Worm (Caenorhabditis elegans): ENCODE data around the gene scly-1.

scly-1 gene

ce11 chrII:6245199-6245702 lies 35.7 kb downstream of the scly-1 start, which contains the start of gene blos-4:
TSS of gene blos-4 (plus strand) at chrII:6245249.
- TF ChIP-seq ceh-6 (GFP tag; optimal IDR thresholded peaks at IDR 0.05) (no peak), fkh-10 (GFP tag; optimal IDR thresholded peaks at IDR 0.05) (no peak), pha-4 (tag; optimal IDR thresholded peaks at IDR 0.05) (no peak), T23F11.4 (GFP tag; optimal IDR thresholded peaks at IDR 0.05) (no peak), ceh-31 (tag; optimal IDR thresholded peaks at IDR 0.05) (no peak), fkh-6 (tag; optimal IDR thresholded peaks at IDR 0.05) (no peak), dve-1 (tag; optimal IDR thresholded peaks at IDR 0.05) (no peak), ceh-19 (GFP tag; optimal IDR thresholded peaks at IDR 0.05) (no peak), ets-4 (tag; optimal IDR thresholded peaks at IDR 0.05) (no peak), syd-9 (tag; optimal IDR thresholded peaks at IDR 0.05) (no peak), hlh-13 (GFP tag; optimal IDR thresholded peaks at IDR 0.05) (no peak), ceh-9 (tag; optimal IDR thresholded peaks at IDR 0.05) (no peak), C08G9.2 (tag; optimal IDR thresholded peaks at IDR 0.05) (no peak), unc-86 (tag; optimal IDR thresholded peaks at IDR 0.05) (no peak), pat-9 (tag; optimal IDR thresholded peaks at IDR 0.05) (no peak), elt-2 (tag; optimal IDR thresholded peaks at IDR 0.05) (no peak), ttx-3 (tag; optimal IDR thresholded peaks at IDR 0.05) (no peak), ceh-14 (tag; optimal IDR thresholded peaks at IDR 0.05) (no peak), pros-1 (tag; optimal IDR thresholded peaks at IDR 0.05) (no peak), ceh-24 (tag; optimal IDR thresholded peaks at IDR 0.05) (no peak)

ce11 chrII:6244171-6244570 lies 36.7 kb downstream of the scly-1 start, which contains the start of gene tat-4:
TSS of gene tat-4 (minus strand) at chrII:6244287.
- TF ChIP-seq ceh-45 (GFP tag; IDR thresholded peaks at IDR 0.05) (no peak), hlh-30 (tag; optimal IDR thresholded peaks at IDR 0.05; ENCODE audit: insufficient read depth) (no peak), ahr-1 (tag; optimal IDR thresholded peaks at IDR 0.05) (no peak), ceh-19 (GFP tag; optimal IDR thresholded peaks at IDR 0.05) (no peak), T23F11.4 (GFP tag; optimal IDR thresholded peaks at IDR 0.05) (no peak), hlh-13 (GFP tag; optimal IDR thresholded peaks at IDR 0.05) (no peak), ceh-22 (tag; optimal IDR thresholded peaks at IDR 0.05) (no peak), gmeb-2 (tag; optimal IDR thresholded peaks at IDR 0.05) (no peak), ceh-6 (GFP tag; optimal IDR thresholded peaks at IDR 0.05) (no peak), ceh-30 (tag; optimal IDR thresholded peaks at IDR 0.05) (no peak), unc-86 (tag; optimal IDR thresholded peaks at IDR 0.05) (no peak), ceh-2 (tag; optimal IDR thresholded peaks at IDR 0.05) (no peak), C38D4.7 (GFP tag; optimal IDR thresholded peaks at IDR 0.05) (no peak), hlh-6 (tag; optimal IDR thresholded peaks at IDR 0.05) (no peak), ceh-24 (tag; optimal IDR thresholded peaks at IDR 0.05) (no peak), dve-1 (tag; optimal IDR thresholded peaks at IDR 0.05) (no peak), fax-1 (tag; optimal IDR thresholded peaks at IDR 0.05) (no peak), nfya-1 (tag; optimal IDR thresholded peaks at IDR 0.05) (no peak)

DNA sequence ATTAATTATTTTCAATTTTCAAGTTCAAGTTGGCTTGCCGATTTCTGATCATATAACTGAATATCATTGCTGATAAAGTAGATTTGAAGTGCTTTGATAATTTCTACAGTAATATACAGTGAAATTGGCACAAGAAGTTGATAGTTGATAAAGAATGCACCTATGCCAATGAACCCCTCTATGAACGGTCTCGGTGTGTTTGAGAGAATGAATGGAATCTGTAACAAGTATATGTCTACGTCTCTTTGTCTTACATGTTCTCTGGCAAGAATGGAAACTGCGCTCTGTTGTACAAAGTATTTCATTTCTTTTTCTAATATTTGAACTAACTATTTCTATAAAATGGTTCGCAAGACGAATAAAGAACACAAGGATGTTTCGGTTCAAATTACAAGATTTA lies 39.1 kb downstream of the scly-1 start, which contains the start of gene T24H7.8:
Gene T24H7.8, plus strand, starts transcription at position 301 of the 400 bp plus-strand sequence.
- no peak for TF ChIP-seq unc-42 (tag; optimal IDR thresholded peaks at IDR 0.05)
- TF ChIP-seq unc-3 (GFP tag; conservative IDR thresholded peaks at IDR 0.05): no peak
- TF ChIP-seq unc-3 (tag; optimal IDR thresholded peaks at IDR 0.05): no peak
- no peak for TF ChIP-seq ama-1 (optimal IDR thresholded peaks at IDR 0.05)
- TF ChIP-seq dmd-4 (tag; optimal IDR thresholded peaks at IDR 0.05; ENCODE audit: borderline replicate concordance): no peak
- TF ChIP-seq C08G9.2 (tag; optimal IDR thresholded peaks at IDR 0.05): no peak
- TF ChIP-seq pag-3 (tag; optimal IDR thresholded peaks at IDR 0.05; ENCODE audit: borderline replicate concordance): no peak
- no peak for TF ChIP-seq odd-2 (tag; optimal IDR thresholded peaks at IDR 0.05)
- no peak for TF ChIP-seq ceh-31 (tag; optimal IDR thresholded peaks at IDR 0.05)
- TF ChIP-seq nhr-11 (tag; optimal IDR thresholded peaks at IDR 0.05): no peak
- no peak for TF ChIP-seq ceh-48 (tag; optimal IDR thresholded peaks at IDR 0.05)
- TF ChIP-seq ets-4 (tag; optimal IDR thresholded peaks at IDR 0.05): no peak
- no peak for TF ChIP-seq K09A11.1 (tag; optimal IDR thresholded peaks at IDR 0.05; ENCODE audit: insufficient read depth)
- TF ChIP-seq Y22D7AL.16 (tag; optimal IDR thresholded peaks at IDR 0.05): no peak
- no peak for TF ChIP-seq elt-4 (tag; optimal IDR thresholded peaks at IDR 0.05)
- no peak for TF ChIP-seq ceh-22 (tag; optimal IDR thresholded peaks at IDR 0.05)
- no peak for TF ChIP-seq sox-2 (GFP tag; IDR thresholded peaks at IDR 0.05)
- no peak for TF ChIP-seq pax-1 (tag; optimal IDR thresholded peaks at IDR 0.05)
- no peak for TF ChIP-seq hlh-13 (GFP tag; optimal IDR thresholded peaks at IDR 0.05)

All from whole organism, late embryonic.